Fruit fly (Drosophila melanogaster) whole organism, embryonic: ENCODE results near the gene CG9106.
A peak's percentile ranks its signal among the peaks of the same experiment; 100 is the strongest.

Experiments
- Ada2b ChIP-seq: fragments of 200-800 bp; sonication (Bioruptor generic); IDR thresholded peaks from 2 replicates; pipeline ENCODE4 v1.3.6; 2022; ENCODE audit warnings: missing biosample characterization, missing genetic modification characterization
- Antp ChIP-seq: fragments of 200-800 bp; sonication (Bioruptor generic); optimal IDR thresholded peaks from 3 replicates; lab custom pipeline; 2016; ENCODE audit warnings: missing biosample characterization, missing genetic modification characterization
- Atf6 ChIP-seq: fragments of 200-800 bp; sonication (Bioruptor generic); IDR thresholded peaks from 2 replicates; pipeline ENCODE4 v1.3.6; 2022; ENCODE audit warnings: missing biosample characterization, missing genetic modification characterization
- Awh ChIP-seq: fragments of 200-800 bp; sonication (Bioruptor generic); IDR thresholded peaks from 2 replicates; pipeline ENCODE4, ENCODE4 v1.3.6; 2022; ENCODE audit warnings: missing biosample characterization, missing genetic modification characterization
- Bdp1 ChIP-seq: fragments of 200-800 bp; sonication (Bioruptor generic); optimal IDR thresholded peaks from 3 replicates; lab custom pipeline; 2016; ENCODE audit warnings: missing biosample characterization, missing genetic modification characterization
- CG10209 ChIP-seq: fragments of 200-800 bp; sonication (Bioruptor generic); optimal IDR thresholded peaks from 3 replicates; lab custom pipeline; 2017; ENCODE audit warnings: missing biosample characterization, mild to moderate bottlenecking, missing genetic modification characterization, missing genetic modification reagents
- CG10959 ChIP-seq: fragments of 200-800 bp; sonication (Bioruptor generic); IDR thresholded peaks from 2 replicates; pipeline ENCODE4 v1.3.6; 2022; ENCODE audit warnings: missing biosample characterization, missing genetic modification characterization
- CG11093 ChIP-seq: fragments of 200-800 bp; sonication (Bioruptor generic); IDR thresholded peaks from 3 replicates; pipeline ENCODE4 v1.3.6; 2022; ENCODE audit warnings: missing biosample characterization, missing genetic modification characterization
- CG11247 ChIP-seq: fragments of 200-800 bp; sonication (Bioruptor generic); IDR thresholded peaks from 2 replicates; pipeline ENCODE4 v1.3.6; 2022; ENCODE audit warnings: missing biosample characterization, missing genetic modification characterization
- CG11695 ChIP-seq: fragments of 200-800 bp; sonication (Bioruptor generic); IDR thresholded peaks from 3 replicates; pipeline ENCODE4 v1.3.6; 2022; ENCODE audit warnings: missing biosample characterization, missing genetic modification characterization
- CG1603 ChIP-seq: fragments of 200-800 bp; sonication (Bioruptor generic); optimal IDR thresholded peaks from 2 replicates; lab custom pipeline; 2019; ENCODE audit warnings: missing biosample characterization, mild to moderate bottlenecking, missing genetic modification characterization, moderate library complexity
- CG17568 ChIP-seq: fragments of 200-800 bp; sonication (Bioruptor generic); optimal IDR thresholded peaks from 2 replicates; lab custom pipeline; 2018; ENCODE audit warnings: missing biosample characterization, mild to moderate bottlenecking, missing genetic modification characterization, moderate library complexity
- CG2678 ChIP-seq: fragments of 200-800 bp; sonication (Bioruptor generic); optimal IDR thresholded peaks from 3 replicates; lab custom pipeline; 2019; ENCODE audit warnings: missing biosample characterization, mild to moderate bottlenecking, missing genetic modification characterization, moderate library complexity
- CG34422 ChIP-seq: fragments of 200-800 bp; sonication (Bioruptor generic); IDR thresholded peaks from 3 replicates; pipeline ENCODE4 v1.3.6; 2022; ENCODE audit warnings: missing biosample characterization, missing genetic modification characterization
- CG4707 ChIP-seq: fragments of 200-800 bp; sonication (Bioruptor generic); optimal IDR thresholded peaks from 2 replicates; lab custom pipeline; 2018; ENCODE audit warnings: missing biosample characterization, mild to moderate bottlenecking, missing genetic modification characterization, moderate library complexity
- CG6254 ChIP-seq: fragments of 200-800 bp; sonication (Bioruptor generic); optimal IDR thresholded peaks from 3 replicates; lab custom pipeline; 2017; ENCODE audit warnings: mild to moderate bottlenecking, missing biosample characterization, missing genetic modification reagents, missing genetic modification characterization
- CG8290 ChIP-seq, 3 experiments: fragments of 200-800 bp; sonication (Bioruptor generic); optimal IDR thresholded peaks; 2 replicates each; lab custom pipeline; 2016 to 2019; ENCODE audit warnings: missing biosample characterization in 3 of 3, missing genetic modification characterization in 3 of 3, mild to moderate bottlenecking in 2 of 3, moderate library complexity in 1 of 3
- CG8944 ChIP-seq: fragments of 200-800 bp; sonication (Bioruptor generic); optimal IDR thresholded peaks from 3 replicates; lab custom pipeline; 2016; ENCODE audit warnings: missing biosample characterization, missing genetic modification characterization
- CG9215 ChIP-seq: fragments of 200-800 bp; sonication (Bioruptor generic); IDR thresholded peaks from 2 replicates; pipeline ENCODE4 v1.3.6; 2022; ENCODE audit warnings: missing biosample characterization, missing genetic modification characterization
- CrebB ChIP-seq: fragments of 200-800 bp; sonication (Bioruptor generic); optimal IDR thresholded peaks from 3 replicates; lab custom pipeline; 2018; ENCODE audit warnings: missing biosample characterization, mild to moderate bottlenecking, missing genetic modification characterization
- Dip2 ChIP-seq: fragments of 200-800 bp; sonication (Bioruptor generic); IDR thresholded peaks from 2 replicates; pipeline ENCODE4 v1.3.6; 2022; ENCODE audit warnings: missing biosample characterization, missing genetic modification characterization
- Doc2 ChIP-seq: fragments of 200-800 bp; sonication (Bioruptor generic); IDR thresholded peaks from 2 replicates; pipeline ENCODE4 v1.3.6; 2022; ENCODE audit warnings: missing biosample characterization, missing genetic modification characterization
- Doc3 ChIP-seq: fragments of 200-800 bp; sonication (Bioruptor generic); IDR thresholded peaks from 3 replicates; pipeline ENCODE4 v1.3.6; 2022; ENCODE audit warnings: missing biosample characterization, missing genetic modification characterization; ENCODE audit not compliant: partially characterized antibody
- H2.0 ChIP-seq: fragments of 200-800 bp; sonication (Bioruptor generic); IDR thresholded peaks from 2 replicates; pipeline ENCODE4 v1.3.6; 2022; ENCODE audit warnings: missing biosample characterization, missing genetic modification characterization
- Hr39 ChIP-seq: fragments of >200 bp; optimal IDR thresholded peaks from 2 replicates; lab custom pipeline; 2017
- Lim3 ChIP-seq: fragments of 200-800 bp; sonication (Bioruptor generic); IDR thresholded peaks from 2 replicates; pipeline ENCODE4 v1.3.6; 2022; ENCODE audit warnings: missing biosample characterization, missing genetic modification characterization
- Mad ChIP-seq: fragments of 200-800 bp; sonication (Bioruptor generic); optimal IDR thresholded peaks from 2 replicates; lab custom pipeline; 2016; ENCODE audit warnings: missing biosample characterization, missing genetic modification characterization
- Meics ChIP-seq: fragments of 200-800 bp; sonication (Bioruptor generic); optimal IDR thresholded peaks from 2 replicates; lab custom pipeline; 2017; ENCODE audit warnings: missing biosample characterization, mild to moderate bottlenecking, missing genetic modification characterization
- Oaz ChIP-seq: fragments of 200-800 bp; sonication (Bioruptor generic); IDR thresholded peaks from 2 replicates; pipeline ENCODE4 v1.3.6; 2022; ENCODE audit warnings: missing biosample characterization, missing genetic modification characterization
- Ptx1 ChIP-seq: fragments of 200-800 bp; sonication (Bioruptor generic); IDR thresholded peaks from 2 replicates; pipeline ENCODE4 v1.3.6; 2022; ENCODE audit warnings: missing biosample characterization, missing genetic modification characterization
- Rfx ChIP-seq: fragments of 200-800 bp; sonication (Bioruptor generic); IDR thresholded peaks from 2 replicates; pipeline ENCODE4 v1.3.6; 2022; ENCODE audit warnings: missing biosample characterization, missing genetic modification characterization
- Scr ChIP-seq: fragments of 200-800 bp; sonication (Bioruptor generic); IDR thresholded peaks from 2 replicates; pipeline ENCODE4 v1.3.6; 2022; ENCODE audit warnings: missing biosample characterization, missing genetic modification characterization; ENCODE audit not compliant: partially characterized antibody
- Usf ChIP-seq: fragments of 200-800 bp; sonication (Bioruptor generic); optimal IDR thresholded peaks from 2 replicates; lab custom pipeline; 2017; ENCODE audit warnings: missing genotype, missing biosample characterization, missing genetic modification characterization
- Vsx1 ChIP-seq: fragments of 200-800 bp; sonication (Bioruptor generic); optimal IDR thresholded peaks from 2 replicates; lab custom pipeline; 2017; ENCODE audit warnings: missing biosample characterization, mild to moderate bottlenecking, missing genetic modification characterization, missing genetic modification reagents
- ap ChIP-seq: fragments of 200-800 bp; sonication (Bioruptor generic); IDR thresholded peaks from 2 replicates; pipeline ENCODE4 v1.3.6; 2022; ENCODE audit warnings: missing biosample characterization, missing genetic modification characterization
- cwo ChIP-seq: fragments of 200-800 bp; sonication (Bioruptor generic); optimal IDR thresholded peaks from 3 replicates; lab custom pipeline; 2017; ENCODE audit warnings: missing biosample characterization, missing genetic modification characterization, mild to moderate bottlenecking, moderate library complexity, missing genetic modification reagents
- dan ChIP-seq: fragments of 200-800 bp; sonication (Bioruptor generic); IDR thresholded peaks from 2 replicates; pipeline ENCODE4 v1.3.6; 2022; ENCODE audit warnings: missing biosample characterization, missing genetic modification characterization
- dati ChIP-seq: fragments of 200-800 bp; sonication (Bioruptor generic); IDR thresholded peaks from 2 replicates; pipeline ENCODE4 v1.3.6; 2022; ENCODE audit warnings: missing biosample characterization, missing genetic modification characterization
- dm ChIP-seq: fragments of 200-800 bp; sonication (Bioruptor generic); optimal IDR thresholded peaks from 3 replicates; lab custom pipeline; 2016; ENCODE audit warnings: missing biosample characterization, missing genetic modification characterization
- ham ChIP-seq: fragments of 200-800 bp; sonication (Bioruptor generic); IDR thresholded peaks from 2 replicates; pipeline ENCODE4 v1.3.6; 2022; ENCODE audit warnings: missing biosample characterization, missing genetic modification characterization
- mld ChIP-seq: fragments of 200-800 bp; sonication (Bioruptor generic); IDR thresholded peaks from 3 replicates; pipeline ENCODE4 v1.3.6; 2022; ENCODE audit warnings: missing biosample characterization, missing genetic modification characterization; ENCODE audit not compliant: partially characterized antibody
- peb ChIP-seq: fragments of 200-800 bp; sonication (Bioruptor generic); IDR thresholded peaks from 2 replicates; pipeline ENCODE4 v1.3.6; 2022; ENCODE audit warnings: missing biosample characterization, missing genetic modification characterization
- psq ChIP-seq: fragments of 200-800 bp; sonication (Bioruptor generic); optimal IDR thresholded peaks from 2 replicates; lab custom pipeline; 2017; ENCODE audit warnings: missing biosample characterization, missing genetic modification characterization
- pzg ChIP-seq: fragments of 200-800 bp; sonication (Bioruptor generic); optimal IDR thresholded peaks from 3 replicates; lab custom pipeline; 2018; ENCODE audit warnings: missing biosample characterization, mild to moderate bottlenecking, missing genetic modification characterization, moderate library complexity
- row ChIP-seq: fragments of 200-800 bp; sonication (Bioruptor generic); IDR thresholded peaks from 3 replicates; pipeline ENCODE4 v1.3.6; 2022; ENCODE audit warnings: missing biosample characterization, missing genetic modification characterization
- run ChIP-seq: fragments of 200-800 bp; sonication (Bioruptor generic); optimal IDR thresholded peaks from 3 replicates; lab custom pipeline; 2018; ENCODE audit warnings: missing biosample characterization, mild to moderate bottlenecking, missing genetic modification characterization
- sim ChIP-seq: fragments of 200-800 bp; sonication (Bioruptor generic); IDR thresholded peaks from 2 replicates; pipeline ENCODE4 v1.3.6; 2022; ENCODE audit warnings: missing biosample characterization, missing genetic modification characterization
- so ChIP-seq: fragments of 200-800 bp; sonication (Bioruptor generic); IDR thresholded peaks from 3 replicates; pipeline ENCODE4 v1.3.6; 2022; ENCODE audit warnings: missing biosample characterization, missing genetic modification characterization
- sob ChIP-seq: fragments of 200-800 bp; sonication (Bioruptor generic); IDR thresholded peaks from 2 replicates; pipeline ENCODE4 v1.3.6; 2022; ENCODE audit warnings: missing biosample characterization, missing genetic modification characterization
- tap ChIP-seq: fragments of 200-800 bp; optimal IDR thresholded peaks from 3 replicates; lab custom pipeline; 2019; ENCODE audit warnings: missing biosample characterization, mild to moderate bottlenecking, missing genetic modification characterization, moderate library complexity
- tll ChIP-seq, 2 experiments: fragments of 200-800 bp in 1 of 2; fragments of >200 bp in 1 of 2; sonication (Bioruptor generic) in 1 of 2; optimal IDR thresholded peaks; 2 replicates each; lab custom pipeline; 2017 to 2019; ENCODE audit warnings: missing biosample characterization in 2 of 2, missing genetic modification characterization in 2 of 2, mild to moderate bottlenecking in 1 of 2, moderate library complexity in 1 of 2
- zf30C ChIP-seq: fragments of 200-800 bp; sonication (Bioruptor generic); optimal IDR thresholded peaks from 3 replicates; lab custom pipeline; 2018; ENCODE audit warnings: missing biosample characterization, mild to moderate bottlenecking, missing genetic modification characterization

Gene CG9106

dm6 chrX:15235252-15235651, 37.0 kb downstream of the CG9106 start (continued):
- no peak; the same call in 1 of the 2 replicates for TF ChIP-seq sob (GFP tag; lab: Robert Waterston, UW)
- TF ChIP-seq Hr39, result no peak
- no peak for TF ChIP-seq so
- no peak for TF ChIP-seq Bdp1 (GFP tag; lab: Kevin White, UChicago)
- TF ChIP-seq ap (GFP tag; lab: Robert Waterston, UW), result no peak
- no peak for TF ChIP-seq CrebB
- no peak for TF ChIP-seq tll (GFP tag; optimal IDR thresholded peaks at IDR 0.05; lab: Kevin White, UChicago)
- TF ChIP-seq Scr, result no peak
- no peak for TF ChIP-seq mld (GFP tag; lab: Robert Waterston, UW)
- no peak for TF ChIP-seq zf30C (GFP tag; lab: Kevin White, UChicago)
- peak; percentile 20 for TF ChIP-seq CG2678 (tag; lab: Kevin White, UChicago)
- TF ChIP-seq CG10959 (GFP tag; lab: Robert Waterston, UW), result no peak
- TF ChIP-seq CG34422 (GFP tag; lab: Robert Waterston, UW), result peak; percentile 21; the same call in 1 of the 3 replicates
- TF ChIP-seq CG10209 (GFP tag; lab: Kevin White, UChicago), result no peak
- no peak for TF ChIP-seq Usf (GFP tag; lab: Kevin White, UChicago)
- TF ChIP-seq Lim3 (GFP tag; lab: Robert Waterston, UW), result no peak
- no peak for TF ChIP-seq CG6254
- no peak for TF ChIP-seq CG4707
- no peak for TF ChIP-seq Meics (GFP tag; lab: Kevin White, UChicago)
- no peak for TF ChIP-seq dan
- no peak for TF ChIP-seq Oaz (GFP tag; lab: Robert Waterston, UW)
- peak; percentile 9 for TF ChIP-seq Antp (GFP tag; lab: Kevin White, UChicago)
- TF ChIP-seq cwo (GFP tag; lab: Kevin White, UChicago), result no peak
- no peak for TF ChIP-seq CG17568 (GFP tag; lab: Kevin White, UChicago)
- no peak for TF ChIP-seq CG8290 (GFP tag; optimal IDR thresholded peaks at IDR 0.05; lab: Kevin White, UChicago)
- peak in 1 of 2 experiments; percentile 45 for TF ChIP-seq CG8290 (tag; optimal IDR thresholded peaks at IDR 0.05; lab: Kevin White, UChicago)
- TF ChIP-seq peb, result 0 out of 2 replicates have a peak, but pooled peaks have one; percentile 9
- TF ChIP-seq Doc3 (GFP tag; lab: Robert Waterston, UW), result no peak
- peak; percentile 38; the same call in 1 of the 2 replicates for TF ChIP-seq Ada2b (GFP tag; lab: Robert Waterston, UW)
- peak; percentile 30; the same call in 1 of the 2 replicates for TF ChIP-seq CG9215 (GFP tag; lab: Robert Waterston, UW)
- 0 out of 3 replicates have a peak, but pooled peaks have one; percentile 20 for TF ChIP-seq CG11093 (GFP tag; lab: Robert Waterston, UW)
- no peak for TF ChIP-seq Doc2
- no peak for TF ChIP-seq Awh (GFP tag; lab: Robert Waterston, UW)
- no peak for TF ChIP-seq run
- TF ChIP-seq Ptx1 (GFP tag; lab: Robert Waterston, UW), result 0 out of 2 replicates have a peak, but pooled peaks have one; percentile 9
- no peak for TF ChIP-seq CG8944
- no peak for TF ChIP-seq ham
- TF ChIP-seq Rfx (GFP tag; lab: Robert Waterston, UW), result peak; percentile 11; the same call in 1 of the 2 replicates
- TF ChIP-seq row (GFP tag; lab: Robert Waterston, UW), result peak; percentile 61
- no peak for TF ChIP-seq pzg (GFP tag; lab: Kevin White, UChicago)
- peak; percentile 26 for TF ChIP-seq CG1603 (tag; lab: Kevin White, UChicago)
- no peak for TF ChIP-seq psq (GFP tag; lab: Kevin White, UChicago)
- no peak for TF ChIP-seq Dip2
- TF ChIP-seq CG11695 (GFP tag; lab: Robert Waterston, UW), result no peak
- no peak for TF ChIP-seq dm (GFP tag; lab: Kevin White, UChicago)
- TF ChIP-seq Mad, result no peak
- peak; percentile 18; the same call in 1 of the 2 replicates for TF ChIP-seq H2.0 (GFP tag; lab: Robert Waterston, UW)
- no peak for TF ChIP-seq Atf6 (GFP tag; lab: Robert Waterston, UW)
- no peak for TF ChIP-seq dati (GFP tag; lab: Robert Waterston, UW)
- TF ChIP-seq CG11247 (GFP tag; lab: Robert Waterston, UW), result no peak
- TF ChIP-seq sim (GFP tag; lab: Robert Waterston, UW), result no peak
- TF ChIP-seq tap (tag; lab: Kevin White, UChicago), result no peak
- no peak for TF ChIP-seq Vsx1 (GFP tag; lab: Kevin White, UChicago)
